Worm (Caenorhabditis elegans): ENCODE data around the gene F26F2.4.

- no peak for TF ChIP-seq ceh-34 (tag; optimal IDR thresholded peaks at IDR 0.05)
- no peak for TF ChIP-seq sox-2 (GFP tag; IDR thresholded peaks at IDR 0.05)
- TF ChIP-seq ceh-18 (tag; optimal IDR thresholded peaks at IDR 0.05): no peak
- TF ChIP-seq gmeb-2 (tag; optimal IDR thresholded peaks at IDR 0.05): no peak
Observed at ce11 chrV:20574314-20574713, 5.2 kb downstream of the F26F2.4 start, which contains the start of gene clec-263.
